Worm (Caenorhabditis elegans) whole organism, L1 larva: ENCODE results near the gene srz-63.

ENCODE experiments used
- C16A3.4 ChIP-seq: fragments of 150-350 bp; optimal IDR thresholded peaks from 2 replicates; lab custom pipeline; 2014; ENCODE audit warnings: missing biosample characterization, missing genetic modification characterization
- fkh-10 ChIP-seq: sonication (generic microtip); optimal IDR thresholded peaks from 2 replicates; lab custom pipeline; 2017; ENCODE audit warnings: missing biosample characterization, missing genetic modification reagents, missing genetic modification characterization
- lin-39 ChIP-seq: fragments of 150-350 bp; optimal IDR thresholded peaks from 2 replicates; lab custom pipeline; 2014; ENCODE audit warnings: missing biosample characterization, missing genetic modification reagents, missing genetic modification characterization
- nhr-12 ChIP-seq: sonication (generic microtip); optimal IDR thresholded peaks from 2 replicates; lab custom pipeline; 2017; ENCODE audit warnings: missing biosample characterization, missing genetic modification characterization
- unc-62 ChIP-seq: fragments of 150-350 bp; optimal IDR thresholded peaks from 2 replicates; lab custom pipeline; 2014; ENCODE audit warnings: missing biosample characterization, missing genetic modification reagents, missing genetic modification characterization

- TF ChIP-seq nhr-12 (tag; lab: Kevin White, UChicago) (no peak), lin-39 (no peak), unc-62 (GFP tag; lab: Kevin White, UChicago) (no peak), C16A3.4 (tag; lab: Kevin White, UChicago) (no peak), fkh-10 (GFP tag; lab: Kevin White, UChicago) (no peak)
Observed at ce11 chrII:1240436-1240835, 38.0 kb upstream of the srz-63 start.
